Fruit fly (Drosophila melanogaster) whole organism, pupa: ENCODE measurements around the gene Nab2.

ENCODE experiments used
- CG10348 ChIP-seq: fragments of 200-800 bp; sonication (Bioruptor generic); IDR thresholded peaks from 2 replicates; pipeline ENCODE4 v1.3.6; 2022; ENCODE audit warnings: missing biosample characterization, missing genetic modification characterization
- CG12605 ChIP-seq: fragments of 200-800 bp; sonication (Bioruptor generic); IDR thresholded peaks from 2 replicates; pipeline ENCODE4 v1.3.6; 2022; ENCODE audit warnings: missing biosample characterization, missing genetic modification characterization
- CG13204 ChIP-seq: fragments of 200-800 bp; sonication (Bioruptor generic); optimal IDR thresholded peaks from 2 replicates; lab custom pipeline; 2018; ENCODE audit warnings: missing biosample characterization, mild to moderate bottlenecking, missing genetic modification characterization, moderate library complexity
- CG17806 ChIP-seq: fragments of 200-800 bp; sonication (Bioruptor generic); optimal IDR thresholded peaks from 2 replicates; lab custom pipeline; 2018; ENCODE audit warnings: missing biosample characterization, mild to moderate bottlenecking, missing genetic modification characterization, moderate library complexity
- CG4496 ChIP-seq: fragments of 200-800 bp; sonication (Bioruptor generic); IDR thresholded peaks from 3 replicates; pipeline ENCODE4 v1.3.6; 2022; ENCODE audit warnings: missing biosample characterization, missing genetic modification characterization
- CG8159 ChIP-seq: fragments of 200-800 bp; sonication (Bioruptor generic); optimal IDR thresholded peaks from 3 replicates; lab custom pipeline; 2018; ENCODE audit warnings: missing biosample characterization, mild to moderate bottlenecking, missing genetic modification characterization, moderate library complexity
- CG8301 ChIP-seq: fragments of 200-800 bp; sonication (Bioruptor generic); optimal IDR thresholded peaks from 2 replicates; lab custom pipeline; 2018; ENCODE audit warnings: missing biosample characterization, mild to moderate bottlenecking, missing genetic modification characterization
- D1 ChIP-seq: fragments of 200-800 bp; sonication (Bioruptor generic); optimal IDR thresholded peaks from 2 replicates; lab custom pipeline; 2018; ENCODE audit warnings: missing biosample characterization, mild to moderate bottlenecking, missing genetic modification characterization, moderate library complexity
- EcR ChIP-seq: fragments of 200-800 bp; sonication (Bioruptor generic); optimal IDR thresholded peaks from 3 replicates; lab custom pipeline; 2019; ENCODE audit warnings: missing biosample characterization, missing genetic modification characterization, mild to moderate bottlenecking, moderate library complexity, missing genetic modification reagents
- Pif1A ChIP-seq: fragments of 200-800 bp; sonication (Bioruptor generic); optimal IDR thresholded peaks from 3 replicates; lab custom pipeline; 2016; ENCODE audit warnings: missing biosample characterization, missing genetic modification characterization
- Pif1B ChIP-seq: fragments of 200-800 bp; sonication (Bioruptor generic); optimal IDR thresholded peaks from 3 replicates; lab custom pipeline; 2016; ENCODE audit warnings: missing biosample characterization, missing genetic modification characterization
- Snoo ChIP-seq: fragments of 200-800 bp; sonication (Bioruptor generic); optimal IDR thresholded peaks from 3 replicates; lab custom pipeline; 2017; ENCODE audit warnings: missing biosample characterization, mild to moderate bottlenecking, missing genetic modification characterization, inconsistent platforms
- gl ChIP-seq: fragments of 200-800 bp; sonication (Bioruptor generic); optimal IDR thresholded peaks from 2 replicates; lab custom pipeline; 2018; ENCODE audit warnings: missing biosample characterization, mild to moderate bottlenecking, missing genetic modification characterization

DNA sequence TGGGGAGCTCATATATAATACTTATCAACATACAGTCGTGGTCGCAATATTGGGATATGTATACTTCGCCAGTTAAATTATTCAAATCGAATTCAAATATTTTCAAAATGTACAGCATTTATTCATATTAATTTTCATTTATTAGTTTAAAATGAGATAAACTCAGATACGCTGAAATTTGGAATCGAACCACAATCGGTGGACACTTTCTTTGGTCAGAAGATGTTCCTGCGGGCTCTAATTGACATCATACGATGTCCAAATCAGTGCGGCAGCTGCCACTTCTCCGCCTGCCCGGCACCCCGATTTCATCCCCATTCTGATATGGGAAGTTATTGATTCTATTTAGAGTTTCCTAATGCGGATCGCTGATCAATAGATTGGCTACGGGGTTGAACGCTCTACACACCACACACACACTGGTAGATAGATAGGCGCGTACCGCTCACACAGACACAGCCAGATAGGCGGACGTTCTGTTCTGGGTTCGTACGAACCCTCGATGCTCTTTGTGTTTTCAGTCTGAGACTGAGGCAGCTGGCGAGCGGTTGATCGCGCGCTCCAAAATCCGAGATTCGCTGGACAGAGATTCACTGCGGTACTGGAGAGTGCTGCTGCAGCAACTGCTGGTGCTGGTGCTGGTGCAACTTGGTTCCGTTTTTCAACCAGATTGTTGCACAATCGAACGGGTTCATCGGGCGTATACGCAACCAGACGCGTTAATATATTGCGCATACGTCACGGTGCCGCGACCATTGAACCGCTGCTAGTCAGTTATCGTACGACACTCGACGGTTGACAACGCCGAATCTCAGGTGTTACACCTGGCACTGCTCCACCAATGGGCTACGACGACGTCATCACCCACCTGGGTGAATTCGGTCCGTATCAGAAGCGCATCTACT lies 41.9 kb downstream of the Nab2 start, which contains the start of gene Orct:
- peak; percentile 59 for TF ChIP-seq EcR (GFP tag; lab: Kevin White, UChicago)
- no peak for TF ChIP-seq gl
- TF ChIP-seq CG8159: peak; percentile 76
- TF ChIP-seq Pif1B (GFP tag; lab: Kevin White, UChicago): peak; percentile 21
- TF ChIP-seq D1 (tag; lab: Kevin White, UChicago): no peak
- TF ChIP-seq CG12605 (GFP tag; lab: Robert Waterston, UW): no peak
- TF ChIP-seq CG17806 (tag; lab: Kevin White, UChicago): peak; percentile 34
- no peak for TF ChIP-seq CG10348
- no peak; the same call in 2 of the 3 replicates for TF ChIP-seq CG4496 (GFP tag; lab: Robert Waterston, UW)
- TF ChIP-seq CG13204 (GFP tag; lab: Kevin White, UChicago): peak; percentile 96
- TF ChIP-seq Pif1A (GFP tag; lab: Kevin White, UChicago): peak; percentile 65
- peak; percentile 65 for TF ChIP-seq Snoo (tag; lab: Kevin White, UChicago)
- TF ChIP-seq CG8301 (tag; lab: Kevin White, UChicago): peak; percentile 52
